Worm (Caenorhabditis elegans) whole organism, L3 larva: Measurements from ENCODE around the gene spe-19.

Experiments
- R02D3.7 ChIP-seq: fragments of 150-350 bp; optimal IDR thresholded peaks from 2 replicates; lab custom pipeline; 2014; ENCODE audit warnings: missing biosample characterization, missing genetic modification characterization
- ZK546.5 ChIP-seq: sonication (generic microtip); optimal IDR thresholded peaks from 2 replicates; lab custom pipeline; 2017; ENCODE audit warnings: missing biosample characterization, missing genetic modification characterization
- aly-2 ChIP-seq: fragments of 150-350 bp; optimal IDR thresholded peaks from 2 replicates; lab custom pipeline; 2014; ENCODE audit warnings: missing biosample characterization, missing genetic modification characterization
- ama-1 ChIP-seq: fragments of 150-350 bp; optimal IDR thresholded peaks from 2 replicates; lab custom pipeline; 2018
- ceh-16 ChIP-seq: sonication (generic microtip); optimal IDR thresholded peaks from 2 replicates; lab custom pipeline; 2017; ENCODE audit warnings: missing biosample characterization, missing genetic modification characterization
- ceh-28 ChIP-seq: fragments of 150-350 bp; optimal IDR thresholded peaks from 2 replicates; lab custom pipeline; 2014; ENCODE audit warnings: missing biosample characterization, missing genetic modification reagents, missing genetic modification characterization
- ceh-82 ChIP-seq: fragments of 150-350 bp; optimal IDR thresholded peaks from 2 replicates; lab custom pipeline; 2014; ENCODE audit warnings: missing biosample characterization, missing genetic modification characterization
- ceh-9 ChIP-seq: sonication (generic microtip); optimal IDR thresholded peaks from 2 replicates; lab custom pipeline; 2018; ENCODE audit warnings: missing biosample characterization, missing genetic modification characterization
- egl-27 ChIP-seq: sonication (generic microtip); optimal IDR thresholded peaks from 4 replicates; lab custom pipeline; 2017; ENCODE audit warnings: missing biosample characterization, missing genetic modification reagents, missing genetic modification characterization
- elt-1 ChIP-seq: fragments of 150-350 bp; optimal IDR thresholded peaks from 2 replicates; lab custom pipeline; 2014; ENCODE audit warnings: missing biosample characterization, missing genetic modification characterization
- elt-2 ChIP-seq: sonication (generic microtip); optimal IDR thresholded peaks from 2 replicates; lab custom pipeline; 2016; ENCODE audit warnings: missing genetic modification reagents, mild to moderate bottlenecking, missing genetic modification characterization, missing compliant biosample characterization
- elt-3 ChIP-seq, 3 experiments: fragments of 150-350 bp in 1 of 3; sonication (generic microtip) in 2 of 3; optimal IDR thresholded peaks; 2 replicates in 2 of 3; 4 replicates in 1 of 3; lab custom pipeline; 2014 to 2017; ENCODE audit warnings: missing biosample characterization in 3 of 3, missing genetic modification characterization in 3 of 3
- fkh-2 ChIP-seq: fragments of 150-350 bp; optimal IDR thresholded peaks from 2 replicates; lab custom pipeline; 2014; ENCODE audit warnings: missing biosample characterization, missing genetic modification reagents, missing genetic modification characterization
- fos-1 ChIP-seq: fragments of 150-350 bp; optimal IDR thresholded peaks from 2 replicates; lab custom pipeline; 2014; ENCODE audit warnings: missing biosample characterization, missing genetic modification characterization
- jun-1 ChIP-seq: fragments of 150-350 bp; optimal IDR thresholded peaks from 2 replicates; lab custom pipeline; 2014; ENCODE audit warnings: missing biosample characterization, missing genetic modification reagents, missing genetic modification characterization
- lin-15B ChIP-seq: fragments of 150-350 bp; optimal IDR thresholded peaks from 2 replicates; lab custom pipeline; 2014; ENCODE audit warnings: missing biosample characterization, missing genetic modification characterization
- lin-39 ChIP-seq: fragments of 150-350 bp; optimal IDR thresholded peaks from 2 replicates; lab custom pipeline; 2018; ENCODE audit warnings: missing biosample characterization, missing genetic modification reagents, missing genetic modification characterization
- lsy-12 ChIP-seq: sonication (generic microtip); optimal IDR thresholded peaks from 2 replicates; lab custom pipeline; 2016; ENCODE audit warnings: mild to moderate bottlenecking, missing genetic modification characterization, missing compliant biosample characterization
- mdl-1 ChIP-seq: fragments of 150-350 bp; optimal IDR thresholded peaks from 2 replicates; lab custom pipeline; 2014; ENCODE audit warnings: missing biosample characterization, missing genetic modification characterization
- mml-1 ChIP-seq: fragments of 150-350 bp; sonication (generic microtip); optimal IDR thresholded peaks from 3 replicates; lab custom pipeline; 2014; ENCODE audit warnings: missing biosample characterization, missing genetic modification characterization
- nfya-1 ChIP-seq: sonication (generic microtip); optimal IDR thresholded peaks from 2 replicates; lab custom pipeline; 2017; ENCODE audit warnings: missing genetic modification characterization, mild to moderate bottlenecking, missing compliant biosample characterization, antibody characterized with exemption, moderate library complexity; ENCODE audit not compliant: insufficient read depth
- nhr-11 ChIP-seq: fragments of 150-350 bp; optimal IDR thresholded peaks from 2 replicates; lab custom pipeline; 2014; ENCODE audit warnings: missing biosample characterization, missing genetic modification characterization
- nhr-23 ChIP-seq: fragments of 150-350 bp; optimal IDR thresholded peaks from 2 replicates; lab custom pipeline; 2014; ENCODE audit warnings: missing biosample characterization, missing genetic modification reagents, missing genetic modification characterization
- nhr-25 ChIP-seq: sonication (generic microtip); optimal IDR thresholded peaks from 2 replicates; lab custom pipeline; 2017; ENCODE audit warnings: missing biosample characterization, missing genetic modification characterization
- nhr-28 ChIP-seq: fragments of 150-350 bp; optimal IDR thresholded peaks from 2 replicates; lab custom pipeline; 2014; ENCODE audit warnings: missing biosample characterization, missing genetic modification characterization
- nhr-43 ChIP-seq: sonication (generic microtip); optimal IDR thresholded peaks from 2 replicates; lab custom pipeline; 2016; ENCODE audit warnings: mild to moderate bottlenecking, missing genetic modification characterization, missing compliant biosample characterization; ENCODE audit not compliant: poor library complexity, severe bottlenecking
- nhr-67 ChIP-seq: fragments of 150-350 bp; optimal IDR thresholded peaks from 2 replicates; lab custom pipeline; 2014; ENCODE audit warnings: missing biosample characterization, missing genetic modification characterization
- nhr-77 ChIP-seq: fragments of 150-350 bp; optimal IDR thresholded peaks from 2 replicates; lab custom pipeline; 2014; ENCODE audit warnings: missing biosample characterization, missing genetic modification characterization
- pha-4 ChIP-seq: fragments of 150-350 bp; optimal IDR thresholded peaks from 2 replicates; lab custom pipeline; 2014; ENCODE audit warnings: missing biosample characterization, missing genetic modification reagents, missing genetic modification characterization
- pqm-1 ChIP-seq: fragments of 150-350 bp; optimal IDR thresholded peaks from 2 replicates; lab custom pipeline; 2017; ENCODE audit warnings: missing biosample characterization, missing genetic modification characterization, inconsistent platforms
- sea-2 ChIP-seq: fragments of 150-350 bp; sonication (generic microtip); optimal IDR thresholded peaks from 4 replicates; lab custom pipeline; 2014; ENCODE audit warnings: missing biosample characterization, missing genetic modification reagents, missing genetic modification characterization
- skn-1 ChIP-seq: fragments of 150-350 bp; optimal IDR thresholded peaks from 2 replicates; lab custom pipeline; 2014; ENCODE audit warnings: missing biosample characterization, missing genetic modification characterization
- snpc-4 ChIP-seq: fragments of 150-350 bp; optimal IDR thresholded peaks from 2 replicates; lab custom pipeline; 2014; ENCODE audit warnings: missing biosample characterization, missing genetic modification characterization
- tbx-2 ChIP-seq: sonication (generic microtip); optimal IDR thresholded peaks from 2 replicates; lab custom pipeline; 2016; ENCODE audit warnings: mild to moderate bottlenecking, missing genetic modification characterization, missing compliant biosample characterization
- unc-39 ChIP-seq: sonication (generic microtip); optimal IDR thresholded peaks from 4 replicates; lab custom pipeline; 2017; ENCODE audit warnings: missing biosample characterization, missing genetic modification characterization
- unc-62 ChIP-seq: fragments of 150-350 bp; sonication (generic microtip); optimal IDR thresholded peaks from 4 replicates; lab custom pipeline; 2014; ENCODE audit warnings: missing biosample characterization, missing genetic modification reagents, missing genetic modification characterization
- zag-1 ChIP-seq: fragments of 150-350 bp; optimal IDR thresholded peaks from 2 replicates; lab custom pipeline; 2014; ENCODE audit warnings: missing biosample characterization, missing genetic modification characterization
- ztf-11 ChIP-seq: fragments of 150-350 bp; optimal IDR thresholded peaks from 2 replicates; lab custom pipeline; 2014; ENCODE audit warnings: missing biosample characterization, missing genetic modification characterization
- ztf-4 ChIP-seq: fragments of 150-350 bp; optimal IDR thresholded peaks from 2 replicates; lab custom pipeline; 2014; ENCODE audit warnings: missing biosample characterization, missing genetic modification characterization

The spe-19 gene

DNA sequence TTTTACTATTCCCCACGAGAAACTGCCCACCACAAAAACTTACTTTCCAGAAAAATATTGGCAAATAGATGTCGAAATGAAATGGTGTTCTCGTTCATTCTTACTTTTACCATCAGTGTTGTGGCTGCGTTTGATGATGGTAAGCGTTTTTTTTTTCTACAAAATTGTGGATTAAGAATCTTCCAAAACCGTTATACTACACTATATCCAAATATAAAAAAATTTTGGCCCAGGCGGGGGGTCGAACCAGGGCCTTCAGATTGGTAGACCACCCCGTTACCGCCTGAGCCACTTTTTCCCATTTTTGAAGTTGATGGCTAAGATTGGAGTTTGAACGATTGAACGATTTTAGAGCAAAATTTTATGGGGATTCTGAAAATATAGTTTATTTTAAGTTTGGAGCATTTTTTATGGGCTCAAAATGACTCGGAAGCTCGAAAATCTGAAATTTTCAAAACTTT is 24.2 kb downstream of the spe-19 start, which contains the start of gene lgc-55:
lgc-55 (plus strand) TSS at position 51 of the 461 bp plus-strand sequence.
- TF ChIP-seq elt-3 (tag; optimal IDR thresholded peaks at IDR 0.05; lab: Kevin White, UChicago) = no peak
- TF ChIP-seq fos-1 (tag; lab: Kevin White, UChicago) = no peak
- TF ChIP-seq pha-4 (tag; lab: Kevin White, UChicago) = no peak
- no peak for TF ChIP-seq tbx-2 (tag; lab: Kevin White, UChicago)
- TF ChIP-seq ztf-4 = no peak
- TF ChIP-seq aly-2 = no peak
- TF ChIP-seq nhr-28 (tag; lab: Kevin White, UChicago) = no peak
- TF ChIP-seq ZK546.5 = no peak
- TF ChIP-seq snpc-4 (tag; lab: Kevin White, UChicago) = no peak
- TF ChIP-seq ceh-82 (tag; lab: Kevin White, UChicago) = no peak
- TF ChIP-seq fkh-2 (tag; lab: Kevin White, UChicago) = no peak
- no peak for TF ChIP-seq ama-1 (lab: Kevin White, UChicago)
- TF ChIP-seq unc-39 = no peak
- TF ChIP-seq ztf-11 (tag; lab: Kevin White, UChicago) = no peak
- TF ChIP-seq nfya-1 = no peak
- no peak for TF ChIP-seq sea-2 (GFP tag; lab: Kevin White, UChicago)
- no peak for TF ChIP-seq mdl-1 (tag; lab: Kevin White, UChicago)
- TF ChIP-seq elt-2 (tag; lab: Kevin White, UChicago) = no peak
- TF ChIP-seq nhr-77 (tag; lab: Kevin White, UChicago) = no peak
- no peak for TF ChIP-seq zag-1 (tag; lab: Kevin White, UChicago)

DNA sequence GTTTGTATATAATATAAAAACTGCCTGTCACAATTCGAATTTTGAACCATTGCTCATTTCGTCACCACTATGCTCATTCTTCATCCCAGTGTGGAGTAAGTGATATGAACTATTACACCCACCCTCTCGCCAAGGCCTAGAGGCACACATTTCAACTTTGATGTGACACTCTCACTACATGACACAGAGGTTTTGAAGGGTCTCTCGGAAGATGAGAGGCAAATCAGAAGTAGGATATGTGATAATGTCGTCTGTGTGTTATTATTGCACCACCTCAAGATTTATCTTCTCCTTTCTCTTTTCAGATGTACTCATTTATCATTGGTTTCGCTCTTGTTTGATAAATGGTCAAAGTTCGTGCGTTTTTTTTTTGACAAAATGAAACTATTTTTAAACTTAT is 25.9 kb downstream of the spe-19 start:
- TF ChIP-seq nhr-11 (tag; lab: Kevin White, UChicago) (no peak), snpc-4 (tag; lab: Kevin White, UChicago) (no peak), lin-39 (no peak), nhr-23 (tag; lab: Kevin White, UChicago) (no peak), unc-39 (no peak), egl-27 (tag; lab: Kevin White, UChicago) (no peak), nhr-25 (no peak), pqm-1 (tag; lab: Kevin White, UChicago) (no peak), ceh-9 (tag; lab: Kevin White, UChicago) (no peak), lin-15B (no peak), mdl-1 (tag; lab: Kevin White, UChicago) (no peak), sea-2 (GFP tag; lab: Kevin White, UChicago) (no peak), fos-1 (tag; lab: Kevin White, UChicago) (no peak)

DNA sequence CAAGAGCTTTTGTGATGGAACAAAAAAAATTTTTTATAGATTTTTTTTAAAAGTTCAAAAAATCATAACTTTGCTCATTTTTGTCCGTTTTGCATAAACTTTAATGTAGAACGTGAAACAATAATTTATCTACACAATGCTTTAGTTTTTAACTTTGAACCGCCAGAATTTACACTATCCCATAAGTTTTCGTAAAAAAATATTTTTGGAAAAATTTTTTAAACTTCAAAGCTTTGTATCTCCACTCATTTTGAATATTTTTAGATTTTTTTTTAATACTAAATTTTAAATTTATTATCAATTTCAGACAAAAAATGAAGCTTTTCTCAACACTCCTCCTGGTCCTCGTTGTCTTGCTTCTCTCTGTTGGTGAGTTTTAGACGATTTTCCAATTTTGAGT is 35.6 kb downstream of the spe-19 start, which contains the start of gene Y60A3A.21:
Y60A3A.21 (plus strand) TSS at position 301 of the 400 bp plus-strand sequence.
- TF ChIP-seq unc-39 = no peak
- TF ChIP-seq mml-1 (tag; lab: Kevin White, UChicago) = no peak
- no peak for TF ChIP-seq R02D3.7 (tag; lab: Kevin White, UChicago)
- no peak for TF ChIP-seq lsy-12 (tag; lab: Kevin White, UChicago)
- TF ChIP-seq aly-2 = no peak
- TF ChIP-seq jun-1 (tag; lab: Kevin White, UChicago) = no peak
- no peak for TF ChIP-seq skn-1 (tag; lab: Kevin White, UChicago)
- no peak for TF ChIP-seq ceh-16 (tag; lab: Kevin White, UChicago)
- TF ChIP-seq fkh-2 (tag; lab: Kevin White, UChicago) = no peak
- TF ChIP-seq elt-2 (tag; lab: Kevin White, UChicago) = no peak
- TF ChIP-seq ceh-9 (tag; lab: Kevin White, UChicago) = no peak
- TF ChIP-seq pha-4 (tag; lab: Kevin White, UChicago) = no peak
- TF ChIP-seq fos-1 (tag; lab: Kevin White, UChicago) = no peak
- no peak for TF ChIP-seq ztf-11 (tag; lab: Kevin White, UChicago)

DNA sequence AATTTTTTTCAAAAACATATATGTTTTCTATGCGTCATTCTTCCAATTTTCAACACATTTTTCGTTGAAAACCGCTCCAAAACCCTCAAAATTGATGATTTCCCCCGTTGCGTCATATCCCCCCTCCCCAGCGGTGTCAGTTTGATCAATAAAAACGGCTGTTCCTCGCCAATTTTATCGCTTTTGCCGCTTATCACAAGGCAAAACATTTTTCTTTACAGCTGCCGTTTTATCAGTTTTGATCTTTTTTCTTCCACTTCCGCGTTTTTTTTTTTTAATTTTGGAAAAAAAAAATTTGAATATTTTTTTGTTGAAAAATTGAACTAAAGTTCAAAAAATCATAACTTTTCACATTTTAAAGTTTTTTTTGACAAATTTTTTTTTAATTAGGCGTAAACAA is 36.0 kb downstream of the spe-19 start:
- TF ChIP-seq skn-1 (tag; lab: Kevin White, UChicago) = no peak
- no peak for TF ChIP-seq mdl-1 (tag; lab: Kevin White, UChicago)
- peak; percentile 80 for TF ChIP-seq elt-2 (tag; lab: Kevin White, UChicago)
- no peak for TF ChIP-seq mml-1 (tag; lab: Kevin White, UChicago)
- TF ChIP-seq snpc-4 (tag; lab: Kevin White, UChicago) = no peak
- TF ChIP-seq unc-39 = no peak

DNA sequence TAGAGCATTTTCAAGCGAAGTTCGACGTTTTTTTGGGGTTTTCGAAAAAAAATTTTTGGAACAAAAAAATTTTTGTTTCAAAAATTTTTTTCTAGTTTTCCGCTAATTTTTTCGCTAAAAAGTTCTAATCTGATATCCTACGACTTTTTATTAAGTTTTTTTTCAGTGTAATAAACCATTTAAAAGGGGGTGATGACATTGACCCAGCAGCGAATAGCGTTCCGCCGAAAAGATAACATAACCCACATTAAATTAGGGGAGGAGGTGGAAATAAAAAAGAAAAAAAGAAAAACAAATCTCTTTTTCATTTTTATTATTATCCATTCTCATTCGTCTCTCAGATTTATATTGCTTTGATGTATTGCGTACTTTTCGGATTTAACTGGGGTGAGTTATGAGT is 39.7 kb downstream of the spe-19 start, which contains the start of gene Y60A3A.23:
Y60A3A.23 (plus strand) TSS at position 301 of the 400 bp plus-strand sequence.
- TF ChIP-seq nhr-77 (tag; lab: Kevin White, UChicago) = no peak
- TF ChIP-seq ceh-16 (tag; lab: Kevin White, UChicago) = no peak
- no peak for TF ChIP-seq aly-2
- no peak for TF ChIP-seq nhr-67 (tag; lab: Kevin White, UChicago)
- no peak for TF ChIP-seq elt-1 (tag; lab: Kevin White, UChicago)
- TF ChIP-seq lin-39 = no peak
- no peak for TF ChIP-seq fkh-2 (tag; lab: Kevin White, UChicago)
- no peak for TF ChIP-seq ceh-28 (tag; lab: Kevin White, UChicago)
- TF ChIP-seq nhr-43 (tag; lab: Kevin White, UChicago) = no peak
- no peak for TF ChIP-seq skn-1 (tag; lab: Kevin White, UChicago)
- TF ChIP-seq unc-62 (GFP tag; lab: Kevin White, UChicago) = no peak
- no peak for TF ChIP-seq jun-1 (tag; lab: Kevin White, UChicago)
- TF ChIP-seq pqm-1 (tag; lab: Kevin White, UChicago) = no peak
- no peak for TF ChIP-seq ceh-9 (tag; lab: Kevin White, UChicago)
- TF ChIP-seq R02D3.7 (tag; lab: Kevin White, UChicago) = no peak
